Worm (Caenorhabditis elegans): ENCODE measurements around the gene C42D4.3.

ce11 chrIV:7166553-7166952, 12.5 kb upstream of the C42D4.3 start, which contains the start of gene C42D4.18:
- TF ChIP-seq nhr-76 (tag; optimal IDR thresholded peaks at IDR 0.05), result no peak
- no peak for TF ChIP-seq nhr-77 (tag; optimal IDR thresholded peaks at IDR 0.05)
- no peak for TF ChIP-seq zag-1 (tag; optimal IDR thresholded peaks at IDR 0.05)
- no peak for TF ChIP-seq R02D3.7 (tag; optimal IDR thresholded peaks at IDR 0.05)
- TF ChIP-seq lim-7 (GFP tag; IDR thresholded peaks at IDR 0.05), result no peak
- no peak for TF ChIP-seq ceh-32 (tag; optimal IDR thresholded peaks at IDR 0.05; ENCODE audit: poor library complexity)
- TF ChIP-seq saeg-2 (GFP tag; IDR thresholded peaks at IDR 0.05), result no peak

All from whole organism, L4 larva.